Worm (Caenorhabditis elegans) whole organism, L1 larva: Measurements from ENCODE around the gene clc-22.

Experiments used
- C04F5.9 ChIP-seq: sonication (generic microtip); optimal IDR thresholded peaks from 2 replicates; lab custom pipeline; 2016; ENCODE audit warnings: missing genetic modification characterization, missing compliant biosample characterization
- Y116A8C.19 ChIP-seq: sonication (generic microtip); optimal IDR thresholded peaks from 2 replicates; lab custom pipeline; 2016; ENCODE audit warnings: missing compliant biosample characterization, missing genetic modification characterization, borderline replicate concordance
- aha-1 ChIP-seq: fragments of 150-350 bp; optimal IDR thresholded peaks from 2 replicates; lab custom pipeline; 2014; ENCODE audit warnings: missing biosample characterization, missing genetic modification characterization
- alr-1 ChIP-seq: fragments of 200-800 bp; sonication (Bioruptor generic); optimal IDR thresholded peaks from 2 replicates; lab custom pipeline; 2018; ENCODE audit warnings: borderline replicate concordance, mild to moderate bottlenecking, missing genetic modification characterization, missing compliant biosample characterization
- blmp-1 ChIP-seq: fragments of 150-350 bp; optimal IDR thresholded peaks from 2 replicates; lab custom pipeline; 2014; ENCODE audit warnings: missing biosample characterization, missing genetic modification characterization
- ceh-63 ChIP-seq: fragments of 200-800 bp; sonication (Bioruptor generic); optimal IDR thresholded peaks from 2 replicates; lab custom pipeline; 2018; ENCODE audit warnings: mild to moderate bottlenecking, missing genetic modification characterization, missing compliant biosample characterization
- ceh-8 ChIP-seq: fragments of 200-800 bp; sonication (Bioruptor generic); optimal IDR thresholded peaks from 2 replicates; lab custom pipeline; 2018; ENCODE audit warnings: mild to moderate bottlenecking, missing genetic modification characterization, moderate library complexity, missing compliant biosample characterization
- ceh-82 ChIP-seq, 3 experiments: fragments of 150-350 bp in 1 of 3; sonication (generic microtip) in 2 of 3; optimal IDR thresholded peaks; 2 replicates each; lab custom pipeline; 2014 to 2017; ENCODE audit warnings: missing biosample characterization in 3 of 3, missing genetic modification characterization in 3 of 3
- ceh-88 ChIP-seq: fragments of 200-800 bp; sonication (Bioruptor generic); IDR thresholded peaks from 2 replicates; pipeline ENCODE4 v1.3.6; 2022; ENCODE audit warnings: missing genetic modification characterization, missing compliant biosample characterization
- dsc-1 ChIP-seq: sonication (generic microtip); optimal IDR thresholded peaks from 2 replicates; lab custom pipeline; 2016; ENCODE audit warnings: mild to moderate bottlenecking, missing genetic modification characterization, missing compliant biosample characterization
- efl-1 ChIP-seq, 4 experiments: fragments of 150-350 bp; optimal IDR thresholded peaks in 3 of 4; peaks in 1 of 4; 1 replicate in 1 of 4; 2 replicates in 3 of 4; lab custom pipeline; 2014; ENCODE audit warnings: missing biosample characterization in 2 of 4, missing genetic modification characterization in 2 of 4, missing genetic modification reagents in 2 of 4
- egl-13 ChIP-seq: sonication (generic microtip); optimal IDR thresholded peaks from 2 replicates; lab custom pipeline; 2016; ENCODE audit warnings: missing genotype, missing genetic modification reagents, missing genetic modification characterization, missing compliant biosample characterization
- elt-2 ChIP-seq: sonication (generic microtip); optimal IDR thresholded peaks from 2 replicates; lab custom pipeline; 2016; ENCODE audit warnings: missing genetic modification characterization, mild to moderate bottlenecking, inconsistent platforms, missing compliant biosample characterization, missing genetic modification reagents
- elt-3 ChIP-seq, 6 experiments: fragments of 150-350 bp in 1 of 6; sonication (generic microtip); optimal IDR thresholded peaks; 2 replicates each; lab custom pipeline; 2017 to 2018; ENCODE audit warnings: missing biosample characterization in 6 of 6, missing genetic modification characterization in 6 of 6, inconsistent platforms in 1 of 6
- fkh-8 ChIP-seq: sonication (generic microtip); optimal IDR thresholded peaks from 2 replicates; lab custom pipeline; 2016; ENCODE audit warnings: mild to moderate bottlenecking, missing genetic modification characterization, missing compliant biosample characterization
- fos-1 ChIP-seq: fragments of 150-350 bp; optimal IDR thresholded peaks from 2 replicates; lab custom pipeline; 2014; ENCODE audit warnings: missing biosample characterization, missing genetic modification characterization
- irx-1 ChIP-seq: sonication (generic microtip); optimal IDR thresholded peaks from 2 replicates; lab custom pipeline; 2016; ENCODE audit warnings: missing genetic modification characterization, missing compliant biosample characterization
- isw-1 ChIP-seq: fragments of 200-800 bp; sonication (Bioruptor generic); IDR thresholded peaks from 2 replicates; pipeline ENCODE4 v1.3.6; 2022; ENCODE audit warnings: missing genetic modification characterization, missing compliant biosample characterization
- lin-14 ChIP-seq: fragments of 200-800 bp; sonication (Bioruptor generic); optimal IDR thresholded peaks from 2 replicates; lab custom pipeline; 2018; ENCODE audit warnings: mild to moderate bottlenecking, missing genetic modification characterization, moderate library complexity, missing compliant biosample characterization
- lin-15B ChIP-seq: fragments of 150-350 bp; sonication (generic microtip); optimal IDR thresholded peaks from 3 replicates; lab custom pipeline; 2014; ENCODE audit warnings: missing biosample characterization, missing genetic modification characterization
- lsy-2 ChIP-seq, 2 experiments: fragments of 150-350 bp; optimal IDR thresholded peaks; 2 replicates each; lab custom pipeline; 2014; ENCODE audit warnings: missing biosample characterization in 2 of 2, missing genetic modification characterization in 2 of 2
- mep-1 ChIP-seq: fragments of 150-350 bp; optimal IDR thresholded peaks from 2 replicates; lab custom pipeline; 2014; ENCODE audit warnings: missing biosample characterization, missing genetic modification characterization
- nhr-11 ChIP-seq: fragments of 150-350 bp; optimal IDR thresholded peaks from 2 replicates; lab custom pipeline; 2014; ENCODE audit warnings: missing biosample characterization, missing genetic modification characterization
- nhr-237 ChIP-seq: fragments of 150-350 bp; optimal IDR thresholded peaks from 2 replicates; lab custom pipeline; 2014; ENCODE audit warnings: missing biosample characterization, missing genetic modification characterization
- nhr-28 ChIP-seq: fragments of 150-350 bp; optimal IDR thresholded peaks from 2 replicates; lab custom pipeline; 2014; ENCODE audit warnings: missing biosample characterization, missing genetic modification characterization
- nhr-71 ChIP-seq: sonication (generic microtip); optimal IDR thresholded peaks from 2 replicates; lab custom pipeline; 2016; ENCODE audit warnings: mild to moderate bottlenecking, missing genetic modification characterization, moderate library complexity, missing compliant biosample characterization
- nhr-77 ChIP-seq: fragments of 150-350 bp; optimal IDR thresholded peaks from 2 replicates; lab custom pipeline; 2014; ENCODE audit warnings: missing biosample characterization, missing genetic modification characterization
- nhr-90 ChIP-seq: sonication (generic microtip); optimal IDR thresholded peaks from 2 replicates; lab custom pipeline; 2016; ENCODE audit warnings: mild to moderate bottlenecking, missing genetic modification characterization, missing compliant biosample characterization; ENCODE audit not compliant: poor library complexity
- pag-3 ChIP-seq: sonication (generic microtip); optimal IDR thresholded peaks from 2 replicates; lab custom pipeline; 2017; ENCODE audit warnings: missing genetic modification characterization, mild to moderate bottlenecking, missing compliant biosample characterization, antibody characterized with exemption, borderline replicate concordance; ENCODE audit not compliant: insufficient read depth
- rnt-1 ChIP-seq: sonication (generic microtip); optimal IDR thresholded peaks from 2 replicates; lab custom pipeline; 2016; ENCODE audit warnings: mild to moderate bottlenecking, missing genetic modification characterization, moderate library complexity, missing compliant biosample characterization
- skn-1 ChIP-seq: fragments of 150-350 bp; optimal IDR thresholded peaks from 2 replicates; lab custom pipeline; 2014; ENCODE audit warnings: missing biosample characterization, missing genetic modification characterization
- snu-23 ChIP-seq: sonication (generic microtip); optimal IDR thresholded peaks from 2 replicates; lab custom pipeline; 2016; ENCODE audit warnings: missing genetic modification characterization, missing compliant biosample characterization
- sox-4 ChIP-seq: sonication (generic microtip); optimal IDR thresholded peaks from 2 replicates; lab custom pipeline; 2016; ENCODE audit warnings: missing genetic modification characterization, missing compliant biosample characterization
- sptf-1 ChIP-seq: fragments of 150-350 bp; optimal IDR thresholded peaks from 2 replicates; lab custom pipeline; 2014; ENCODE audit warnings: missing biosample characterization, missing genetic modification characterization
- sup-37 ChIP-seq: fragments of 200-800 bp; sonication (Bioruptor generic); optimal IDR thresholded peaks from 2 replicates; lab custom pipeline; 2018; ENCODE audit warnings: mild to moderate bottlenecking, missing genetic modification characterization, missing compliant biosample characterization
- tbx-2 ChIP-seq: sonication (generic microtip); optimal IDR thresholded peaks from 2 replicates; lab custom pipeline; 2016; ENCODE audit warnings: missing genetic modification characterization, missing compliant biosample characterization
- unc-130 ChIP-seq: fragments of 150-350 bp; optimal IDR thresholded peaks from 2 replicates; lab custom pipeline; 2017; ENCODE audit warnings: missing biosample characterization, missing genetic modification characterization, inconsistent platforms
- unc-30 ChIP-seq: sonication (generic microtip); optimal IDR thresholded peaks from 2 replicates; lab custom pipeline; 2017; ENCODE audit warnings: missing biosample characterization, missing genetic modification characterization
- unc-62 ChIP-seq: fragments of 150-350 bp; optimal IDR thresholded peaks from 2 replicates; lab custom pipeline; 2014; ENCODE audit warnings: missing biosample characterization, missing genetic modification reagents, missing genetic modification characterization
- zag-1 ChIP-seq: fragments of 150-350 bp; optimal IDR thresholded peaks from 2 replicates; lab custom pipeline; 2014; ENCODE audit warnings: missing biosample characterization, missing genetic modification characterization
- zip-4 ChIP-seq: fragments of 200-800 bp; sonication (Bioruptor generic); optimal IDR thresholded peaks from 2 replicates; lab custom pipeline; 2018; ENCODE audit warnings: mild to moderate bottlenecking, missing genetic modification characterization, moderate library complexity, missing compliant biosample characterization
- ztf-4 ChIP-seq: fragments of 150-350 bp; optimal IDR thresholded peaks from 2 replicates; lab custom pipeline; 2014; ENCODE audit warnings: missing biosample characterization, missing genetic modification characterization

The clc-22 gene

DNA sequence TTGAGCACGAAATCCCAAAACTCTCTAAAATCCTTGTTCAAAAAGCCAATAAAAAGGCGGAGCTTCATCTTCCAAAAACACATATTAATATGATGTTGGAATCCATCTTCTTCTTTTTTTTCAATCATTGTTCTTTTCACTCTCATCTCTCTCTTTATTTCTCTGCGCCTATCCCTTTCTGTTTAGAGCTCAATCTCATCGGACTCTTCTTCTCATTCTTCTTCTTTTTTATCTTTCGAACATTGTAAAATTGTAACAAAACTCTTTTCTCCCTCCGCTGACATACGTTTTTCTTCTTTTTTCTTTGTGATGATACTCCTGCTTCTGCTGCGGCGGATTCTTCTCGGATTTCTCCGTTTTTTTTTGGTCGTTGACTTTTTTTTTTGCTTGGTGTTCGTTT is 39.1 kb downstream of the clc-22 start:
- TF ChIP-seq dsc-1 (tag; lab: Kevin White, UChicago) = peak; percentile 32
- peak; percentile 2 for TF ChIP-seq ztf-4 (tag; lab: Kevin White, UChicago)
- peak; percentile 34 for TF ChIP-seq rnt-1
- peak; percentile 42 for TF ChIP-seq mep-1 (tag; lab: Kevin White, UChicago)
- no peak for TF ChIP-seq elt-2 (tag; lab: Kevin White, UChicago)
- peak; percentile 20 for TF ChIP-seq snu-23
- TF ChIP-seq sup-37 (GFP tag; lab: Kevin White, UChicago) = no peak
- TF ChIP-seq nhr-71 (tag; lab: Kevin White, UChicago) = peak; percentile 46
- peak; percentile 37 to 43 for TF ChIP-seq lsy-2 (tag; optimal IDR thresholded peaks at IDR 0.05; lab: Kevin White, UChicago)
- TF ChIP-seq pag-3 = peak; percentile 30
- peak; percentile 41 for TF ChIP-seq irx-1 (tag; lab: Kevin White, UChicago)
- TF ChIP-seq sptf-1 (tag; lab: Kevin White, UChicago) = no peak
- TF ChIP-seq ceh-82 (tag; optimal IDR thresholded peaks at IDR 0.05; lab: Kevin White, UChicago) = peak in 1 of 3 experiments; percentile 15
- TF ChIP-seq blmp-1 (tag; lab: Kevin White, UChicago) = no peak
- TF ChIP-seq lin-14 = peak; percentile 78

DNA sequence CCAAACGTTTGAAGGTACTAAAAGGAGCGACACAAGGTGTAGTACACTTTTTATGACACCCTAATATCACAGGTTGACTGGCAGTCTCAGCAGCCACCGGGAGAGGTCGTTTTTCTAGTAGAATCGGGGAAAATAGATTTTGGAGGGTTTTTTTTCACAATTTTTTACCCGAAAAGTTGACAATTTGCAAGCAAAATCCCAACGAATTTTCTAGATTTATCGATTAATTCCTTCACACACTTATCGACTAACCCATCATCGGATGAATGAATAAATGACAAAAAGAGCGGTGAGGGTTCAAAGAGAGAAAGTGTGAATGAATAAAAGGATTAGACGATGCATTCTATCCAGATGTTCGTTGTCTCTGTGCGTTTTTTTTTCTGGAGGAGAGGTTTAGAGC is 39.9 kb downstream of the clc-22 start:
- TF ChIP-seq dsc-1 (tag; lab: Kevin White, UChicago) (peak; percentile 49), sox-4 (tag; lab: Kevin White, UChicago) (no peak), fkh-8 (tag; lab: Kevin White, UChicago) (peak; percentile 15), pag-3 (no peak), zag-1 (tag; lab: Kevin White, UChicago) (no peak)

DNA sequence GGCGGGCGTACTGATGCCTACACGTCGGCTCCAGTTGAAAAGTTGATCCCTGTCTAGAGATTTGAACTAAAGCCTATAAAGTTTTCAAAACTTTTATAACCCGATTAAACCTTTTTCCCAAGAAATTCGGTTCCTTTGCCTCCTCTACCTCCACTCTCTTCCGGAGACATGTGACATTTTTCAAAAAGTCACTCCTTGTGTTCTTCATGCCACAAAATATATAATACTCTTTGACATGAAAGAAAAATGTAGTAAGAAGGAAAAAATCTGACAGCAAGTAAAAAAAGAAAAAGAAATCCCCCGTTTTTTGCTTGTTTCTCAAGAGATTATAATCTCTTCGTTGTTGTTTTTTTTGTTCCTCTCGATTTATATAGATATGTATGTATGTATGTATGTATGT is 41.0 kb downstream of the clc-22 start:
- TF ChIP-seq elt-2 (tag; lab: Kevin White, UChicago) (peak; percentile 27), fkh-8 (tag; lab: Kevin White, UChicago) (peak; percentile 9), nhr-11 (tag; lab: Kevin White, UChicago) (no peak), fos-1 (tag; lab: Kevin White, UChicago) (no peak), lin-14 (peak; percentile 44), ceh-63 (GFP tag; lab: Kevin White, UChicago) (no peak), nhr-28 (no peak), efl-1 (optimal IDR thresholded peaks at IDR 0.05; lab: Kevin White, UChicago) (no peak), efl-1 (GFP tag; optimal IDR thresholded peaks at IDR 0.05 in 1 of 2; lab: Kevin White, UChicago) (peak in 1 of 2 experiments; percentile 68), blmp-1 (tag; lab: Kevin White, UChicago) (peak; percentile 4)

DNA sequence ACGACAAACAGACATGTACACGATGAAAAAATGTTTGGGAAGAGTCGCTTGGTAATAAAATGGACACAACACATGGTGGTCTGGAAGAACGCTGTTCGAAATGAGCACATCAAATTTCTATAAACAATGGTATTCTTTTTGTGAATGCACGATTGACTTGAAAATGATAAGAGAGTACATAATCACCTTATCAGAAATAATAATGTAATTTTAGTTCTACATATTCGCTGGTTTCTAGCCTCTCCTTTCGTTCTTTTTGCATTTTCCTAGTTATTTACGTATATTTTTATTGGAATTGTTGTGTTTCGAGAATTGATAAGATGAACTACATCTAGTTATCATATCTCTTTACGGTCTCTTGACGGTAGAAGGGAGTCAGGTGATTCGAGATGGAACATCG is 41.9 kb downstream of the clc-22 start:
- TF ChIP-seq unc-62 (GFP tag; lab: Kevin White, UChicago) (no peak), elt-2 (tag; lab: Kevin White, UChicago) (peak; percentile 84), nhr-90 (tag; lab: Kevin White, UChicago) (no peak), egl-13 (tag; lab: Kevin White, UChicago) (no peak), irx-1 (tag; lab: Kevin White, UChicago) (no peak), mep-1 (tag; lab: Kevin White, UChicago) (no peak), lin-15B (tag; lab: Kevin White, UChicago) (no peak), Y116A8C.19 (no peak), sup-37 (GFP tag; lab: Kevin White, UChicago) (no peak), ceh-88 (GFP tag; lab: Robert Waterston, UW) (no peak), elt-3 (tag; optimal IDR thresholded peaks at IDR 0.05; lab: Kevin White, UChicago) (peak in 1 of 6 experiments; percentile 7), nhr-77 (no peak), fos-1 (tag; lab: Kevin White, UChicago) (no peak), lin-14 (peak; percentile 19), aha-1 (no peak), nhr-237 (tag; lab: Kevin White, UChicago) (no peak), ceh-8 (GFP tag; lab: Kevin White, UChicago) (no peak), efl-1 (optimal IDR thresholded peaks at IDR 0.05; lab: Kevin White, UChicago) (no peak), efl-1 (GFP tag; optimal IDR thresholded peaks at IDR 0.05 in 1 of 2; lab: Kevin White, UChicago) (peak in 1 of 2 experiments; percentile 66), zip-4 (no peak), C04F5.9 (tag; lab: Kevin White, UChicago) (no peak), unc-130 (no peak), sox-4 (tag; lab: Kevin White, UChicago) (no peak), isw-1 (no peak), alr-1 (tag; lab: Kevin White, UChicago) (no peak), tbx-2 (tag; lab: Kevin White, UChicago) (no peak), skn-1 (tag; lab: Kevin White, UChicago) (no peak), unc-30 (tag; lab: Kevin White, UChicago) (no peak)
